Worm (Caenorhabditis elegans) whole organism, early embryonic: ENCODE data around the gene F11A5.9.

ENCODE experiments used
- B0310.2 ChIP-seq: sonication (generic microtip); optimal IDR thresholded peaks from 2 replicates; lab custom pipeline; 2016; ENCODE audit warnings: mild to moderate bottlenecking, missing genetic modification characterization, missing compliant biosample characterization
- F13C5.2 ChIP-seq: sonication (generic microtip); optimal IDR thresholded peaks from 2 replicates; lab custom pipeline; 2017; ENCODE audit warnings: mild to moderate bottlenecking, missing genetic modification characterization, inconsistent platforms, missing compliant biosample characterization
- aly-1 ChIP-seq: sonication (generic microtip); optimal IDR thresholded peaks from 2 replicates; lab custom pipeline; 2016; ENCODE audit warnings: missing genetic modification characterization, missing compliant biosample characterization
- ama-1 ChIP-seq: fragments of 150-350 bp; optimal IDR thresholded peaks from 2 replicates; lab custom pipeline; 2014
- ceh-13 ChIP-seq: fragments of 200-800 bp; sonication (Bioruptor generic); optimal IDR thresholded peaks from 2 replicates; lab custom pipeline; 2018; ENCODE audit warnings: mild to moderate bottlenecking, missing genetic modification characterization, missing compliant biosample characterization
- ceh-36 ChIP-seq: sonication (generic microtip); optimal IDR thresholded peaks from 2 replicates; lab custom pipeline; 2016; ENCODE audit warnings: missing genetic modification characterization, inconsistent platforms, missing compliant biosample characterization
- ets-7 ChIP-seq: sonication (generic microtip); optimal IDR thresholded peaks from 2 replicates; lab custom pipeline; 2016; ENCODE audit warnings: missing genotype, missing genetic modification characterization, missing compliant biosample characterization
- flt-1 ChIP-seq: fragments of 200-800 bp; sonication (Bioruptor generic); IDR thresholded peaks from 2 replicates; pipeline ENCODE4 v1.3.6; 2022; ENCODE audit warnings: missing genetic modification characterization, missing compliant biosample characterization
- hmbx-1 ChIP-seq: sonication (generic microtip); optimal IDR thresholded peaks from 2 replicates; lab custom pipeline; 2016; ENCODE audit warnings: mild to moderate bottlenecking, missing genetic modification characterization, missing compliant biosample characterization
- hmg-4 ChIP-seq: fragments of 200-800 bp; sonication (Bioruptor generic); optimal IDR thresholded peaks from 2 replicates; lab custom pipeline; 2018; ENCODE audit warnings: mild to moderate bottlenecking, missing genetic modification characterization, missing compliant biosample characterization
- hnd-1 ChIP-seq: sonication (generic microtip); optimal IDR thresholded peaks from 2 replicates; lab custom pipeline; 2016; ENCODE audit warnings: missing genetic modification characterization, missing compliant biosample characterization
- pes-1 ChIP-seq: fragments of 200-800 bp; sonication (Bioruptor generic); IDR thresholded peaks from 2 replicates; pipeline ENCODE4 v1.3.6; 2022; ENCODE audit warnings: missing genetic modification reagents, missing genetic modification characterization, missing compliant biosample characterization
- scrt-1 ChIP-seq: fragments of 200-800 bp; sonication (Bioruptor generic); IDR thresholded peaks from 2 replicates; pipeline ENCODE4 v1.3.6; 2022; ENCODE audit warnings: missing genetic modification characterization, missing compliant biosample characterization
- sea-1 ChIP-seq: fragments of 200-800 bp; sonication (Bioruptor generic); conservative IDR thresholded peaks from 2 replicates; pipeline ENCODE4 v1.3.6; 2022; ENCODE audit warnings: missing genetic modification characterization, missing compliant biosample characterization
- tbx-11 ChIP-seq: fragments of 200-800 bp; sonication (Bioruptor generic); IDR thresholded peaks from 2 replicates; pipeline ENCODE4 v1.3.6; 2022; ENCODE audit warnings: missing genetic modification characterization, missing compliant biosample characterization
- tbx-37 ChIP-seq: fragments of 200-800 bp; sonication (Bioruptor generic); conservative IDR thresholded peaks from 2 replicates; pipeline ENCODE4 v1.3.6; 2022; ENCODE audit warnings: missing genetic modification reagents, missing genetic modification characterization, missing compliant biosample characterization
- tra-4 ChIP-seq: sonication (generic microtip); optimal IDR thresholded peaks from 2 replicates; lab custom pipeline; 2017; ENCODE audit warnings: missing genetic modification characterization, missing compliant biosample characterization

F11A5.9 gene

DNA sequence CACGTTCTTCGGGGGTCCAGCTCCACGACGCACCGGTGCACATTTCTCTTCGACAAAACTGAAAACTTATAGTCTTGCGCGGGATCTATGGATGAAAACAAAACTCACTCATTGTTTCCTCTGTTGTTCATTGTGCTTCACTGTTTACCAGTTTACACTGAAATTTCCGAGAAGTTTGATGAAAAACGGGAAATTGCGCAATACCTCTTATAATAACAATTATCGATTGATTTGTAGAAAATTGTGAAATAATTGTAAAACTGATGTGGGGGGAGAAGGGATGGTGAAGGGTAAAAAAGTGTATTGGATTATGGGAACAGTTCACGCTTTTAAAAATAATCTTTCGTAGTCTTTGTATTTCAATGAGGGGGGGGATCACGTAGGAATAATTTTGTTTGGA, 14.7 kb downstream of the F11A5.9 start:
- TF ChIP-seq ama-1 (lab: Kevin White, UChicago) (no peak), hmg-4 (GFP tag; lab: Kevin White, UChicago) (no peak), pes-1 (GFP tag; lab: Robert Waterston, UW) (no peak)

DNA sequence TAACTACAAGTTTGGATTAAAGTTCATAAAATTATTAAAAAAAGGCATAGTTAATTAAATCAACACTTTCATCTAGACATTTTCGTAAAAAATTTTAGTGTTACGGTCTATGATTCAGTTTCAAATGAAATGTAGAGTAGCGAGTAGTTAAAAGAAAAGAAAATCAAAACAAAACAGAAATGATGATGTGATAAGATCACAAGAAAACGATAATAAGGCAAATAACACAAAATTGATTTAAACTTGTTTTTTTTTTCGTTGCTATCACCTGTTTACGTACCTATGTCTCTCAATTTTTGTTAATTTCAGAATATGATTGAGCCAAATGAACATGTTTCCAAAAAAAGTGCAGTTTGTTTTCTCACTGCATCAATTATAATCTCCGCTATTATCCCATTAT, 15.2 kb downstream of the F11A5.9 start, which contains the start of the genes F21H7.2 and F21H7.12:
Gene F21H7.2 (minus strand): TSS at position 101 of the 400 bp plus-strand sequence.
Gene F21H7.12 (plus strand): TSS at position 270 of the 400 bp plus-strand sequence.
- TF ChIP-seq tbx-11 (GFP tag; lab: Robert Waterston, UW) (no peak), hmg-4 (GFP tag; lab: Kevin White, UChicago) (no peak), hnd-1 (tag; lab: Kevin White, UChicago) (no peak), F13C5.2 (tag; lab: Kevin White, UChicago) (no peak), ama-1 (lab: Kevin White, UChicago) (no peak), B0310.2 (tag; lab: Kevin White, UChicago) (no peak), pes-1 (GFP tag; lab: Robert Waterston, UW) (no peak), hmbx-1 (tag; lab: Kevin White, UChicago) (no peak)

DNA sequence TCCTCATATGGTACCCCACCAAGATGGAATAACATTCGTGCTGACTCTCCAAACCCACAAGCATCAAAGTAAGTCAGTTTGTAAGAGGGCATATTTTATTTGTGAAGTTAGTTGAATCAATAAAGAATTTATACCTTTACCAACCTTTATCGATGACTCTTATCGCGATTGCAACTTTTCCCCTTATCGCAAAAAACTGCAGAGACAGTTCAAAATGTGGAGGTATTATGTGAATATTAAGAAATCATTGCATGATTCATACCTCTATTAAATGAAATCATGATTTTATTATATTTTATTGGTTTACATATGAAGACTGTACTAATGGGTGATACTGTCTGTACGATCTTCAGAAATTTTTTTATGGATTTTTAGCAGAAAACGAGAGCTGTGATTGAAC, 17.5 kb downstream of the F11A5.9 start, which contains the start of gene gst-22:
Gene gst-22 (minus strand): TSS at position 103 of the 400 bp plus-strand sequence.
- TF ChIP-seq ceh-36 (tag; lab: Kevin White, UChicago) = no peak
- no peak for TF ChIP-seq hmbx-1 (tag; lab: Kevin White, UChicago)
- no peak for TF ChIP-seq flt-1 (GFP tag; lab: Robert Waterston, UW)
- no peak for TF ChIP-seq ets-7 (tag; lab: Kevin White, UChicago)
- no peak for TF ChIP-seq scrt-1 (GFP tag; lab: Robert Waterston, UW)
- no peak for TF ChIP-seq F13C5.2 (tag; lab: Kevin White, UChicago)

DNA sequence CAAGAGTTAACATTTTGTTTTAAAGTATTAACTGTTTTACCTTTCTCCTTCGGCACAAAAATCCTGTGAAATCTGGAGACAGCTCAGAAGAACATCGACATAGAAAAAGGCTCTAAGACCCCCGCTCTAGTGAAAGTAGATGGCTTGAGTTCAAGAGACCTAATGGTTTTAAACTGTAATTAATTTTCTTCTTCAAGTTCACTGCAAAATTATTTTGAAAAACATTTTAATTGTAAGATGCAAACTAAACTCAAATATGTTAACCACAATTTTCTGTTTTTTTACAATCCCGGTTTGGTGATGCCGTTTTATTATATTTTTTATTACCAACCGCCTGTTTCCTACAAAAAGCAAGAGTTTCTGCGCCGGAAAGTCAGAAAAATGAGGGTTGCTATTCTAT, 18.9 kb downstream of the F11A5.9 start, which contains the start of gene clec-233:
Gene clec-233 (plus strand): TSS at position 301 of the 400 bp plus-strand sequence.
- TF ChIP-seq sea-1 (GFP tag; lab: Robert Waterston, UW) (no peak), ets-7 (tag; lab: Kevin White, UChicago) (no peak)

DNA sequence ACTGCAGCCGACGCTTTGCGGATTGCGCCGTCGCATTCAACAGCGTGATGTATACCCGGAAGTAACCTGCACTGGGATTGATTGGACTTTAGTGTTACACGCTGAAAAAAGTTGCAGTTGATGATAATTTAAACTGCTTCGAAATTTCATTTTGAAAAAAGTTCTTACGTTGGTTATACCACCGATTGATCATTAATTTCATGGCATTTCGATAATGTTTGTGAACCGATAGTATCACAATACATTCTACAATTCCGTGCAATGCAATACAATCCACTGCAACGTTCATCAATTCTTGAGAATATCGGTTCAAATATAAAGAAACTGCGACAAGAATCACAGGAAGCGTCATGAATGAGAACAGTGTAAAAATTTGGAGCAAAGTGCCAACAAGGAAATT, 20.4 kb downstream of the F11A5.9 start, which contains the start of gene F21H7.3:
Gene F21H7.3 (minus strand): TSS at position 101 of the 400 bp plus-strand sequence.
- TF ChIP-seq ets-7 (tag; lab: Kevin White, UChicago) = no peak
- no peak for TF ChIP-seq aly-1 (tag; lab: Kevin White, UChicago)
- no peak for TF ChIP-seq tbx-11 (GFP tag; lab: Robert Waterston, UW)
- TF ChIP-seq hmg-4 (GFP tag; lab: Kevin White, UChicago) = no peak
- no peak for TF ChIP-seq ama-1 (lab: Kevin White, UChicago)
- no peak for TF ChIP-seq ceh-36 (tag; lab: Kevin White, UChicago)
- TF ChIP-seq B0310.2 (tag; lab: Kevin White, UChicago) = no peak
- no peak for TF ChIP-seq scrt-1 (GFP tag; lab: Robert Waterston, UW)
- TF ChIP-seq hnd-1 (tag; lab: Kevin White, UChicago) = no peak
- TF ChIP-seq hmbx-1 (tag; lab: Kevin White, UChicago) = no peak
- TF ChIP-seq F13C5.2 (tag; lab: Kevin White, UChicago) = no peak

DNA sequence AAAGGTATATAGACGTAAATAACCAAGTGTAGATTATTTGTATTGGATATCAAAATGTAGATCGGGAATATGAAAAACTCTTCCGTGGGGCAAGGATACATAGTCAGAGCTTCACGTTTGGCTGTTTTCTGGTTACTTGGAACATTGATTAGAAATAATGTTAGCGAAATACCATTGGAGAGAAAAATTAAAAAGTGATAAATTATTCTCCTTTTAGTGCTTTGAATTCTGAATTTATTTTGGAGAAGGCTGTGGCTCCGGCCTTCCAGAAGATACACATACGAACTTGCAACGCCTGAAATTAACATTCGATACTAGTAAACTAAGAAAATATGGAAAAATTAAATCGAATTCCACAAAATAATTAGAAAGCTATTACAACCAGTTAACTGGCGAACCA, 21.0 kb downstream of the F11A5.9 start, which contains the start of gene srh-98:
Gene srh-98 (minus strand): TSS at position 101 of the 400 bp plus-strand sequence.
- TF ChIP-seq sea-1 (GFP tag; lab: Robert Waterston, UW) (no peak), ama-1 (lab: Kevin White, UChicago) (no peak), hmbx-1 (tag; lab: Kevin White, UChicago) (no peak), hmg-4 (GFP tag; lab: Kevin White, UChicago) (no peak), ceh-13 (GFP tag; lab: Kevin White, UChicago) (no peak), pes-1 (GFP tag; lab: Robert Waterston, UW) (no peak), hnd-1 (tag; lab: Kevin White, UChicago) (no peak), tbx-11 (GFP tag; lab: Robert Waterston, UW) (no peak), tra-4 (no peak), ceh-36 (tag; lab: Kevin White, UChicago) (no peak), flt-1 (GFP tag; lab: Robert Waterston, UW) (no peak), F13C5.2 (tag; lab: Kevin White, UChicago) (no peak), B0310.2 (tag; lab: Kevin White, UChicago) (no peak), tbx-37 (GFP tag; lab: Robert Waterston, UW) (no peak), aly-1 (tag; lab: Kevin White, UChicago) (no peak), scrt-1 (GFP tag; lab: Robert Waterston, UW) (no peak), ets-7 (tag; lab: Kevin White, UChicago) (no peak)

DNA sequence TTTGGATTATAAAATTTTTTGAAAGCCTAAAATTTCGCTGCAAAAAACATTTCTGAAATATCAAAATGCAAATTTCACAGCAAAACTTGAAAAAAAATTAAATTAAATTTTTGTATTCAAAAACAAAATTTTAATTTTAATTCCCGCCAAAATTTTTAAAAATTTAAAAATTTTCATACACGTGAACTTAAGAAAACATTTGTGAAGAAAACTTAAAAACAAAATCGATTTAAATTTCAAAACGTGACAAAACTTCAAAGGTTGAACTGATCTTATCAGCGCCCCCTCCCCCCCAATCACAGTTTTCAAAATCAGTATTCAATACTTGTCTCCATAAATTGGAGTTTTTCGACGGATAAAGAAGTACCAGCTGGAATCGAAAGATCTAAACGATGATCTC, 22.5 kb downstream of the F11A5.9 start, which contains the start of gene F21H7.5:
Gene F21H7.5 (plus strand): TSS at position 301 of the 400 bp plus-strand sequence.
- TF ChIP-seq B0310.2 (tag; lab: Kevin White, UChicago) (no peak), tbx-11 (GFP tag; lab: Robert Waterston, UW) (no peak), tra-4 (no peak), scrt-1 (GFP tag; lab: Robert Waterston, UW) (no peak), ama-1 (lab: Kevin White, UChicago) (no peak), tbx-37 (GFP tag; lab: Robert Waterston, UW) (no peak), flt-1 (GFP tag; lab: Robert Waterston, UW) (no peak), ceh-13 (GFP tag; lab: Kevin White, UChicago) (no peak), aly-1 (tag; lab: Kevin White, UChicago) (no peak), hnd-1 (tag; lab: Kevin White, UChicago) (no peak), hmg-4 (GFP tag; lab: Kevin White, UChicago) (no peak), pes-1 (GFP tag; lab: Robert Waterston, UW) (no peak), hmbx-1 (tag; lab: Kevin White, UChicago) (no peak), sea-1 (GFP tag; lab: Robert Waterston, UW) (no peak), F13C5.2 (tag; lab: Kevin White, UChicago) (no peak), ceh-36 (tag; lab: Kevin White, UChicago) (no peak), ets-7 (tag; lab: Kevin White, UChicago) (no peak)
